Fruit fly (Drosophila melanogaster) whole organism, wandering third instar larva: ENCODE data around the gene Prx5.

ENCODE experiments used
- Abd-B ChIP-seq: fragments of >200 bp; optimal IDR thresholded peaks from 2 replicates; lab custom pipeline; 2017; ENCODE audit warnings: missing biosample characterization, missing genetic modification characterization
- CG32264 ChIP-seq: fragments of 200-800 bp; sonication (Bioruptor generic); optimal IDR thresholded peaks from 2 replicates; lab custom pipeline; 2016; ENCODE audit warnings: missing biosample characterization, missing genetic modification characterization
- CG9705 ChIP-seq: fragments of 200-800 bp; sonication (Bioruptor generic); optimal IDR thresholded peaks from 2 replicates; lab custom pipeline; 2018; ENCODE audit warnings: missing biosample characterization, mild to moderate bottlenecking, missing genetic modification characterization
- CrebA ChIP-seq: fragments of 200-800 bp; sonication (Bioruptor generic); optimal IDR thresholded peaks from 2 replicates; lab custom pipeline; 2016; ENCODE audit warnings: missing biosample characterization, mild to moderate bottlenecking, missing genetic modification characterization, borderline replicate concordance
- Dfd ChIP-seq: fragments of >200 bp; optimal IDR thresholded peaks from 2 replicates; lab custom pipeline; 2017; ENCODE audit warnings: missing biosample characterization, missing genetic modification characterization
- Dif ChIP-seq: fragments of 200-275, 200-300 bp; sonication (Bioruptor generic); optimal IDR thresholded peaks from 2 replicates; lab custom pipeline; 2018; ENCODE audit warnings: missing biosample characterization, missing genetic modification characterization; ENCODE audit not compliant: partially characterized antibody
- GATAd ChIP-seq: sonication (Bioruptor generic); optimal IDR thresholded peaks from 2 replicates; lab custom pipeline; 2016; ENCODE audit warnings: missing biosample characterization, missing genetic modification characterization
- HLH106 ChIP-seq: fragments of 200-800 bp; optimal IDR thresholded peaks from 3 replicates; lab custom pipeline; 2019; ENCODE audit warnings: missing biosample characterization, mild to moderate bottlenecking, missing genetic modification characterization, moderate library complexity
- Hnf4 ChIP-seq: fragments of 200-800 bp; sonication (Bioruptor generic); optimal IDR thresholded peaks from 2 replicates; lab custom pipeline; 2016; ENCODE audit warnings: missing biosample characterization, mild to moderate bottlenecking, missing genetic modification characterization
- Hr78 ChIP-seq: fragments of >200 bp; optimal IDR thresholded peaks from 2 replicates; lab custom pipeline; 2017; ENCODE audit warnings: missing biosample characterization, missing genetic modification characterization
- Hr83 ChIP-seq: fragments of 200-300 bp; sonication (Bioruptor generic); optimal IDR thresholded peaks from 2 replicates; lab custom pipeline; 2016; ENCODE audit warnings: missing biosample characterization, mild to moderate bottlenecking, missing genetic modification characterization, moderate library complexity; ENCODE audit not compliant: poor library complexity, severe bottlenecking
- Jra ChIP-seq: sonication (Bioruptor generic); optimal IDR thresholded peaks from 2 replicates; lab custom pipeline; 2016; ENCODE audit warnings: missing biosample characterization, missing genetic modification characterization
- Mio ChIP-seq: sonication (Bioruptor generic); optimal IDR thresholded peaks from 2 replicates; lab custom pipeline; 2016; ENCODE audit warnings: missing biosample characterization, missing genetic modification characterization
- Myc ChIP-seq: fragments of >200 bp; optimal IDR thresholded peaks from 2 replicates; lab custom pipeline; 2017
- N ChIP-seq: fragments of >200 bp; optimal IDR thresholded peaks from 2 replicates; lab custom pipeline; 2018; ENCODE audit warnings: missing biosample characterization, missing external identifiers, missing genetic modification characterization
- OdsH ChIP-seq: fragments of 200-800 bp; sonication (Bioruptor generic); optimal IDR thresholded peaks from 2 replicates; lab custom pipeline; 2016; ENCODE audit warnings: missing biosample characterization, mild to moderate bottlenecking, missing genetic modification characterization
- Rel ChIP-seq, 2 experiments: fragments of 200-800 bp; sonication (Bioruptor generic) in 1 of 2; optimal IDR thresholded peaks; 2 replicates in 1 of 2; 3 replicates in 1 of 2; lab custom pipeline; 2016 to 2019; ENCODE audit warnings: mild to moderate bottlenecking in 2 of 2, missing biosample characterization in 2 of 2, missing genetic modification characterization in 2 of 2, moderate library complexity in 1 of 2
- Sp1 ChIP-seq: fragments of 200-800 bp; sonication (Bioruptor generic); optimal IDR thresholded peaks from 3 replicates; lab custom pipeline; 2019; ENCODE audit warnings: missing biosample characterization, mild to moderate bottlenecking, missing genetic modification characterization, moderate library complexity
- Vsx2 ChIP-seq: fragments of 200-300, 225-300 bp; sonication (Bioruptor generic); optimal IDR thresholded peaks from 2 replicates; lab custom pipeline; 2018; ENCODE audit warnings: missing biosample characterization, missing genetic modification characterization; ENCODE audit not compliant: partially characterized antibody
- br ChIP-seq: fragments of 200-800 bp; sonication (Bioruptor generic); optimal IDR thresholded peaks from 2 replicates; lab custom pipeline; 2016; ENCODE audit warnings: missing biosample characterization, missing genetic modification characterization
- brk ChIP-seq: fragments of 200-800 bp; sonication (Bioruptor generic); optimal IDR thresholded peaks from 2 replicates; lab custom pipeline; 2016; ENCODE audit warnings: missing biosample characterization, mild to moderate bottlenecking, missing genetic modification characterization
- dl ChIP-seq, 2 experiments: fragments of 175-275, 200-275 bp in 1 of 2; fragments of 200-275 bp in 1 of 2; sonication (Bioruptor generic); optimal IDR thresholded peaks; lab custom pipeline; 2018; ENCODE audit warnings: mild to moderate bottlenecking in 2 of 2, missing biosample characterization in 2 of 2, missing genetic modification characterization in 2 of 2, moderate library complexity in 2 of 2; ENCODE audit not compliant: partially characterized antibody in 2 of 2, insufficient read depth in 1 of 2
- dmrt93B ChIP-seq: fragments of 200-800 bp; sonication (Bioruptor generic); optimal IDR thresholded peaks from 2 replicates; lab custom pipeline; 2018; ENCODE audit warnings: missing biosample characterization, mild to moderate bottlenecking, missing genetic modification characterization
- dsf ChIP-seq: sonication (Bioruptor generic); optimal IDR thresholded peaks from 2 replicates; lab custom pipeline; 2016; ENCODE audit warnings: missing biosample characterization, missing genetic modification characterization, borderline replicate concordance
- ey ChIP-seq: fragments of 200-800 bp; sonication (Bioruptor generic); optimal IDR thresholded peaks from 2 replicates; lab custom pipeline; 2016; ENCODE audit warnings: missing biosample characterization, missing genetic modification characterization
- foxo ChIP-seq, 2 experiments: fragments of 200-800 bp; sonication (Bioruptor generic); optimal IDR thresholded peaks; 2 replicates in 1 of 2; 3 replicates in 1 of 2; lab custom pipeline; 2016 to 2017; ENCODE audit warnings: missing biosample characterization in 2 of 2, missing genetic modification characterization in 2 of 2
- fru ChIP-seq: fragments of 200-800 bp; sonication (Bioruptor generic); optimal IDR thresholded peaks from 3 replicates; lab custom pipeline; 2016; ENCODE audit warnings: missing biosample characterization, mild to moderate bottlenecking, missing genetic modification characterization
- h ChIP-seq: fragments of 200-800 bp; sonication (Bioruptor generic); optimal IDR thresholded peaks from 3 replicates; lab custom pipeline; 2016; ENCODE audit warnings: missing biosample characterization, mild to moderate bottlenecking, missing genetic modification characterization
- jim ChIP-seq: fragments of 175-275, 200-325 bp; sonication (Bioruptor generic); optimal IDR thresholded peaks from 2 replicates; lab custom pipeline; 2016; ENCODE audit warnings: missing biosample characterization, mild to moderate bottlenecking, missing genetic modification characterization
- lola ChIP-seq: fragments of >200 bp; optimal IDR thresholded peaks from 2 replicates; lab custom pipeline; 2017; ENCODE audit warnings: missing biosample characterization, missing genetic modification characterization
- pan ChIP-seq: fragments of >200 bp; optimal IDR thresholded peaks from 2 replicates; lab custom pipeline; 2017
- psq ChIP-seq: fragments of 200-800 bp; sonication (Bioruptor generic); optimal IDR thresholded peaks from 3 replicates; lab custom pipeline; 2017; ENCODE audit warnings: missing biosample characterization, mild to moderate bottlenecking, missing genetic modification characterization, moderate library complexity
- rgr ChIP-seq: fragments of 200-800 bp; sonication (Bioruptor generic); optimal IDR thresholded peaks from 3 replicates; lab custom pipeline; 2016; ENCODE audit warnings: missing biosample characterization, mild to moderate bottlenecking, missing genetic modification characterization
- sage ChIP-seq: fragments of 200-800 bp; sonication (Bioruptor generic); optimal IDR thresholded peaks from 2 replicates; lab custom pipeline; 2016; ENCODE audit warnings: missing biosample characterization, mild to moderate bottlenecking, missing genetic modification characterization
- sv ChIP-seq: fragments of 200-800 bp; sonication (Bioruptor generic); optimal IDR thresholded peaks from 3 replicates; lab custom pipeline; 2016; ENCODE audit warnings: missing biosample characterization, missing genetic modification characterization
- tai ChIP-seq: sonication (Bioruptor generic); optimal IDR thresholded peaks from 2 replicates; lab custom pipeline; 2016; ENCODE audit warnings: missing biosample characterization, missing genetic modification characterization
- usp ChIP-seq: fragments of >200 bp; optimal IDR thresholded peaks from 2 replicates; lab custom pipeline; 2017; ENCODE audit warnings: missing biosample characterization, missing genetic modification characterization
- woc ChIP-seq: sonication (Bioruptor generic); optimal IDR thresholded peaks from 2 replicates; lab custom pipeline; 2016; ENCODE audit warnings: missing biosample characterization, mild to moderate bottlenecking, missing genetic modification characterization

Prx5 gene

dm6 chr3R:18185385-18185784, 18.3 kb upstream of the Prx5 start, which contains the start of the genes Arp5 and CG7208:
Gene Arp5 (plus strand): TSS chr3R:18185498.
Gene CG7208 (minus strand): TSS chr3R:18185715.
- TF ChIP-seq HLH106 (tag; lab: Kevin White, UChicago) (peak; percentile 70), foxo (GFP tag; optimal IDR thresholded peaks at IDR 0.05; lab: Kevin White, UChicago) (peak in 1 of 2 experiments; percentile 77), Mio (GFP tag; lab: Kevin White, UChicago) (no peak), lola (GFP tag; lab: Kevin White, UChicago) (no peak), Rel (GFP tag; optimal IDR thresholded peaks at IDR 0.05; lab: Kevin White, UChicago) (no peak), Rel (tag; optimal IDR thresholded peaks at IDR 0.05; lab: Kevin White, UChicago) (peak; percentile 24), fru (GFP tag; lab: Kevin White, UChicago) (peak; percentile 70), Hr78 (GFP tag; lab: Kevin White, UChicago) (no peak), Hr83 (peak; percentile 3), Jra (GFP tag; lab: Kevin White, UChicago) (peak; percentile 65), usp (no peak), dmrt93B (GFP tag; lab: Kevin White, UChicago) (no peak), h (GFP tag; lab: Kevin White, UChicago) (peak; percentile 92), Hnf4 (GFP tag; lab: Kevin White, UChicago) (no peak), rgr (GFP tag; lab: Kevin White, UChicago) (peak; percentile 81), OdsH (GFP tag; lab: Kevin White, UChicago) (peak; percentile 76), Sp1 (GFP tag; lab: Kevin White, UChicago) (peak; percentile 65), CG9705 (GFP tag; lab: Kevin White, UChicago) (peak; percentile 47), ey (GFP tag; lab: Kevin White, UChicago) (peak; percentile 74), GATAd (peak; percentile 44), psq (GFP tag; lab: Kevin White, UChicago) (peak; percentile 97), dsf (GFP tag; lab: Kevin White, UChicago) (peak; percentile 50), sv (peak; percentile 57), Dif (GFP tag; lab: Kevin White, UChicago) (no peak), brk (no peak), br (GFP tag; lab: Kevin White, UChicago) (peak; percentile 56)
- TF ChIP-seq, all 38 proteins: peak for 17

dm6 chr3R:18183244-18183643, 16.2 kb upstream of the Prx5 start, which contains the start of gene cdm:
Gene cdm (minus strand): TSS chr3R:18183479.
- TF ChIP-seq brk, result no peak
- peak; percentile 12 for TF ChIP-seq Dif (GFP tag; lab: Kevin White, UChicago)

dm6 chr3R:18171983-18172967, 5.2 kb upstream of the Prx5 start:
- TF ChIP-seq CrebA (GFP tag; lab: Kevin White, UChicago), result no peak
- no peak for TF ChIP-seq Abd-B
- TF ChIP-seq br (GFP tag; lab: Kevin White, UChicago), result peak; percentile 68
- TF ChIP-seq dl (GFP tag; optimal IDR thresholded peaks at IDR 0.05; lab: Kevin White, UChicago; ENCODE audit: insufficient read depth in 1 of 2, partially characterized antibody in 2 of 2), result no peak
- peak; percentile 51 for TF ChIP-seq dmrt93B (GFP tag; lab: Kevin White, UChicago)
- TF ChIP-seq Rel (GFP tag; optimal IDR thresholded peaks at IDR 0.05; lab: Kevin White, UChicago), result no peak
- TF ChIP-seq Rel (tag; optimal IDR thresholded peaks at IDR 0.05; lab: Kevin White, UChicago), result no peak
- TF ChIP-seq woc (GFP tag; lab: Kevin White, UChicago), result peak; percentile 50
- TF ChIP-seq N, result no peak
- no peak for TF ChIP-seq dsf (GFP tag; lab: Kevin White, UChicago)
- TF ChIP-seq CG32264, result peak; percentile 7
- TF ChIP-seq psq (GFP tag; lab: Kevin White, UChicago), result no peak
- TF ChIP-seq Sp1 (GFP tag; lab: Kevin White, UChicago), result no peak
- TF ChIP-seq OdsH (GFP tag; lab: Kevin White, UChicago), result peak; percentile 78
- TF ChIP-seq Hr83, result no peak
- peak; percentile 78 for TF ChIP-seq h (GFP tag; lab: Kevin White, UChicago)
- no peak for TF ChIP-seq tai (GFP tag; lab: Kevin White, UChicago)
- TF ChIP-seq foxo (GFP tag; optimal IDR thresholded peaks at IDR 0.05; lab: Kevin White, UChicago), result peak in 1 of 2 experiments; percentile 77
- TF ChIP-seq sage (GFP tag; lab: Kevin White, UChicago), result no peak
- TF ChIP-seq HLH106 (tag; lab: Kevin White, UChicago), result peak; percentile 73
- TF ChIP-seq Myc (lab: Kevin White, UChicago), result no peak
- TF ChIP-seq Vsx2 (GFP tag; lab: Kevin White, UChicago), result no peak
- TF ChIP-seq lola (GFP tag; lab: Kevin White, UChicago), result no peak
- TF ChIP-seq Hnf4 (GFP tag; lab: Kevin White, UChicago), result no peak
- peak; percentile 65 for TF ChIP-seq CG9705 (GFP tag; lab: Kevin White, UChicago)
- peak; percentile 78 for TF ChIP-seq ey (GFP tag; lab: Kevin White, UChicago)
- no peak for TF ChIP-seq Hr78 (GFP tag; lab: Kevin White, UChicago)
- TF ChIP-seq rgr (GFP tag; lab: Kevin White, UChicago), result no peak
- no peak for TF ChIP-seq pan (lab: Kevin White, UChicago)
- TF ChIP-seq sv, result peak; percentile 93
- no peak for TF ChIP-seq brk
- TF ChIP-seq jim, result no peak
- peak; percentile 82 for TF ChIP-seq fru (GFP tag; lab: Kevin White, UChicago)
- TF ChIP-seq Dfd, result no peak
- TF ChIP-seq Jra (GFP tag; lab: Kevin White, UChicago), result no peak
- TF ChIP-seq GATAd, result no peak
- TF ChIP-seq Dif (GFP tag; lab: Kevin White, UChicago), result no peak
- TF ChIP-seq usp, result no peak
